Worm (Caenorhabditis elegans) whole organism, L4 larva: ENCODE data around the gene flcn-1.

Experiments
- F10B5.3 ChIP-seq: sonication (generic microtip); optimal IDR thresholded peaks from 2 replicates; lab custom pipeline; 2016; ENCODE audit warnings: mild to moderate bottlenecking, missing genetic modification characterization, missing compliant biosample characterization
- Y5F2A.4 ChIP-seq: fragments of 200-800 bp; sonication (Bioruptor generic); optimal IDR thresholded peaks from 2 replicates; lab custom pipeline; 2018; ENCODE audit warnings: mild to moderate bottlenecking, missing genetic modification characterization, missing compliant biosample characterization
- ZK546.5 ChIP-seq, 2 experiments: sonication (generic microtip); optimal IDR thresholded peaks; 2 replicates each; lab custom pipeline; 2017; ENCODE audit warnings: missing biosample characterization in 2 of 2, missing genetic modification characterization in 2 of 2
- aha-1 ChIP-seq: fragments of 150-350 bp; peaks from one replicate; lab custom pipeline; 2014; ENCODE audit warnings: missing biosample characterization, missing genetic modification characterization
- ama-1 ChIP-seq: fragments of 150-350 bp; optimal IDR thresholded peaks from 2 replicates; lab custom pipeline; 2014; ENCODE audit warnings: inconsistent platforms, mixed read lengths
- arid-1 ChIP-seq: fragments of 200-800 bp; sonication (Bioruptor generic); conservative IDR thresholded peaks from 2 replicates; pipeline ENCODE4 v1.3.6; 2022; ENCODE audit warnings: missing genetic modification reagents, missing genetic modification characterization, missing compliant biosample characterization
- ces-1 ChIP-seq: fragments of 150-350 bp; sonication (generic microtip); optimal IDR thresholded peaks from 4 replicates; lab custom pipeline; 2014; ENCODE audit warnings: missing biosample characterization, missing genetic modification reagents, missing genetic modification characterization
- ctbp-1 ChIP-seq: fragments of 200-800 bp; sonication (Bioruptor generic); IDR thresholded peaks from 2 replicates; pipeline ENCODE4 v1.3.6; 2022; ENCODE audit warnings: missing genetic modification reagents, missing genetic modification characterization, missing compliant biosample characterization
- daf-16 ChIP-seq, 3 experiments: sonication (generic microtip); optimal IDR thresholded peaks; 2 replicates each; lab custom pipeline; 2016 to 2017; ENCODE audit warnings: missing genetic modification characterization in 3 of 3, missing genetic modification reagents in 3 of 3, mild to moderate bottlenecking in 2 of 3, missing compliant biosample characterization in 2 of 3, missing biosample characterization in 1 of 3, moderate library complexity in 1 of 3
- daf-19 ChIP-seq: fragments of 200-800 bp; sonication (Bioruptor generic); conservative IDR thresholded peaks from 2 replicates; pipeline ENCODE4 v1.3.6; 2022; ENCODE audit warnings: missing genetic modification characterization, missing compliant biosample characterization
- dmd-9 ChIP-seq: fragments of 200-800 bp; sonication (Bioruptor generic); IDR thresholded peaks from 2 replicates; pipeline ENCODE4 v1.3.6; 2022; ENCODE audit warnings: missing genetic modification reagents, missing genetic modification characterization, missing compliant biosample characterization
- dve-1 ChIP-seq: sonication (generic microtip); optimal IDR thresholded peaks from 2 replicates; lab custom pipeline; 2017; ENCODE audit warnings: antibody characterized with exemption, mild to moderate bottlenecking, missing genetic modification characterization, missing compliant biosample characterization; ENCODE audit not compliant: insufficient read depth
- egl-27 ChIP-seq: sonication (generic microtip); optimal IDR thresholded peaks from 3 replicates; lab custom pipeline; 2017; ENCODE audit warnings: missing biosample characterization, missing genetic modification reagents, missing genetic modification characterization
- fkh-10 ChIP-seq: fragments of 150-350 bp; optimal IDR thresholded peaks from 2 replicates; lab custom pipeline; 2014; ENCODE audit warnings: missing biosample characterization, missing genetic modification reagents, missing genetic modification characterization
- hlh-11 ChIP-seq: fragments of 200-800 bp; sonication (Bioruptor generic); optimal IDR thresholded peaks from 2 replicates; lab custom pipeline; 2018; ENCODE audit warnings: mild to moderate bottlenecking, missing genetic modification characterization, missing compliant biosample characterization
- hlh-30 ChIP-seq: sonication (generic microtip); optimal IDR thresholded peaks from 2 replicates; lab custom pipeline; 2017; ENCODE audit warnings: antibody characterized with exemption, mild to moderate bottlenecking, missing genetic modification characterization, missing compliant biosample characterization; ENCODE audit not compliant: insufficient read depth
- jun-1 ChIP-seq: fragments of 150-350 bp; optimal IDR thresholded peaks from 2 replicates; lab custom pipeline; 2014; ENCODE audit warnings: missing biosample characterization, missing genetic modification reagents, missing genetic modification characterization
- lin-13 ChIP-seq: fragments of 150-350 bp; optimal IDR thresholded peaks from 2 replicates; lab custom pipeline; 2014; ENCODE audit warnings: missing biosample characterization, missing genetic modification reagents, missing genetic modification characterization
- lin-39 ChIP-seq: fragments of 150-350 bp; optimal IDR thresholded peaks from 2 replicates; lab custom pipeline; 2014; ENCODE audit warnings: missing biosample characterization, missing genetic modification reagents, missing genetic modification characterization
- lir-3 ChIP-seq: sonication (generic microtip); optimal IDR thresholded peaks from 2 replicates; lab custom pipeline; 2016; ENCODE audit warnings: mild to moderate bottlenecking, missing genetic modification characterization, missing compliant biosample characterization
- lsy-2 ChIP-seq, 2 experiments: fragments of 150-350 bp in 1 of 2; sonication (generic microtip) in 1 of 2; optimal IDR thresholded peaks; 2 replicates each; lab custom pipeline; 2014 to 2017; ENCODE audit warnings: missing biosample characterization in 2 of 2, missing genetic modification characterization in 2 of 2
- mdt-29 ChIP-seq: fragments of 200-800 bp; sonication (Bioruptor generic); IDR thresholded peaks from 2 replicates; pipeline ENCODE4 v1.3.6; 2022; ENCODE audit warnings: missing genetic modification reagents, missing genetic modification characterization, missing compliant biosample characterization
- mep-1 ChIP-seq: fragments of 150-350 bp; sonication (generic microtip); optimal IDR thresholded peaks from 3 replicates; lab custom pipeline; 2014; ENCODE audit warnings: missing biosample characterization, missing genetic modification characterization
- mes-2 ChIP-seq: sonication (generic microtip); optimal IDR thresholded peaks from 2 replicates; lab custom pipeline; 2016; ENCODE audit warnings: missing genotype, mild to moderate bottlenecking, missing genetic modification characterization, missing compliant biosample characterization; ENCODE audit not compliant: poor library complexity, severe bottlenecking
- mxl-2 ChIP-seq: fragments of 200-800 bp; sonication (Bioruptor generic); conservative IDR thresholded peaks from 2 replicates; pipeline ENCODE4 v1.3.6; 2022; ENCODE audit warnings: missing genetic modification reagents, missing genetic modification characterization, missing compliant biosample characterization
- mxl-3 ChIP-seq: fragments of 200-800 bp; sonication (Bioruptor generic); optimal IDR thresholded peaks from 2 replicates; lab custom pipeline; 2018; ENCODE audit warnings: mild to moderate bottlenecking, missing genetic modification characterization, missing compliant biosample characterization
- nhr-11 ChIP-seq: fragments of 150-350 bp; optimal IDR thresholded peaks from 2 replicates; lab custom pipeline; 2014; ENCODE audit warnings: missing biosample characterization, missing genetic modification characterization
- nhr-25 ChIP-seq: sonication (generic microtip); optimal IDR thresholded peaks from 2 replicates; lab custom pipeline; 2017; ENCODE audit warnings: missing genetic modification characterization, mild to moderate bottlenecking, missing compliant biosample characterization, antibody characterized with exemption, moderate library complexity, borderline replicate concordance; ENCODE audit not compliant: insufficient read depth
- nhr-28 ChIP-seq: fragments of 150-350 bp; optimal IDR thresholded peaks from 2 replicates; lab custom pipeline; 2014; ENCODE audit warnings: missing biosample characterization, missing genetic modification characterization
- nhr-41 ChIP-seq: fragments of 200-800 bp; sonication (Bioruptor generic); IDR thresholded peaks from 2 replicates; pipeline ENCODE4 v1.3.6; 2022; ENCODE audit warnings: missing genetic modification reagents, missing genetic modification characterization, missing compliant biosample characterization
- nhr-42 ChIP-seq: fragments of 200-800 bp; sonication (Bioruptor generic); IDR thresholded peaks from 2 replicates; pipeline ENCODE4 v1.3.6; 2022; ENCODE audit warnings: missing genetic modification characterization, missing compliant biosample characterization
- nhr-6 ChIP-seq: fragments of 150-350 bp; optimal IDR thresholded peaks from 2 replicates; lab custom pipeline; 2014; ENCODE audit warnings: missing biosample characterization, missing genetic modification characterization
- pha-4 ChIP-seq, 2 experiments: fragments of 150-350 bp in 1 of 2; fragments of 200-800 bp in 1 of 2; sonication (Bioruptor generic) in 1 of 2; IDR thresholded peaks in 1 of 2; optimal IDR thresholded peaks in 1 of 2; 2 replicates each; pipeline versions ENCODE4 v1.3.6 to Lab custom; 2014 to 2022; ENCODE audit warnings: missing genetic modification characterization in 2 of 2, missing genetic modification reagents in 2 of 2, missing biosample characterization in 1 of 2, missing compliant biosample characterization in 1 of 2
- php-3 ChIP-seq: fragments of 200-800 bp; sonication (Bioruptor generic); IDR thresholded peaks from 2 replicates; pipeline ENCODE4 v1.3.6; 2022; ENCODE audit warnings: missing genetic modification reagents, missing genetic modification characterization, missing compliant biosample characterization
- pqm-1 ChIP-seq: sonication (generic microtip); optimal IDR thresholded peaks from 2 replicates; lab custom pipeline; 2017; ENCODE audit warnings: missing biosample characterization, missing genetic modification characterization
- skn-1 ChIP-seq: fragments of 150-350 bp; optimal IDR thresholded peaks from 2 replicates; lab custom pipeline; 2014; ENCODE audit warnings: missing biosample characterization, missing genetic modification characterization
- snpc-4 ChIP-seq: fragments of 150-350 bp; optimal IDR thresholded peaks from 2 replicates; lab custom pipeline; 2014; ENCODE audit warnings: missing biosample characterization, missing genetic modification characterization
- tag-97 ChIP-seq: fragments of 200-800 bp; sonication (Bioruptor generic); IDR thresholded peaks from 2 replicates; pipeline ENCODE4 v1.3.6; 2022; ENCODE audit warnings: missing genetic modification characterization, missing compliant biosample characterization
- tra-1 ChIP-seq: fragments of 200-800 bp; sonication (Bioruptor generic); IDR thresholded peaks from 2 replicates; pipeline ENCODE4 v1.3.6; 2022; ENCODE audit warnings: missing genetic modification reagents, missing genetic modification characterization, missing compliant biosample characterization
- unc-39 ChIP-seq: sonication (generic microtip); optimal IDR thresholded peaks from 2 replicates; lab custom pipeline; 2017; ENCODE audit warnings: missing biosample characterization, missing genetic modification characterization
- vab-7 ChIP-seq: fragments of 200-800 bp; sonication (Bioruptor generic); IDR thresholded peaks from 2 replicates; pipeline ENCODE4 v1.3.6; 2022; ENCODE audit warnings: missing genetic modification reagents, missing genetic modification characterization, missing compliant biosample characterization
- zip-11 ChIP-seq: fragments of 200-800 bp; sonication (Bioruptor generic); IDR thresholded peaks from 2 replicates; pipeline ENCODE4 v1.3.6; 2022; ENCODE audit warnings: missing genetic modification characterization, missing compliant biosample characterization
- ztf-7 ChIP-seq: fragments of 150-350 bp; optimal IDR thresholded peaks from 2 replicates; lab custom pipeline; 2014; ENCODE audit warnings: missing biosample characterization, missing genetic modification characterization

The flcn-1 gene

ce11 chrII:6891838-6892237, 36.7 kb upstream of the flcn-1 start (continued):
- no peak for TF ChIP-seq lin-39 (tag; lab: Kevin White, UChicago)
- TF ChIP-seq ama-1 (lab: Kevin White, UChicago) = no peak
- peak; percentile 90 for TF ChIP-seq hlh-30 (tag; lab: Kevin White, UChicago)
- TF ChIP-seq egl-27 (tag; lab: Kevin White, UChicago) = no peak
- TF ChIP-seq hlh-11 (tag; lab: Kevin White, UChicago) = peak; percentile 91
- no peak for TF ChIP-seq lin-13
- 0 out of 2 replicates have a peak, but pooled peaks have one; percentile 39 for TF ChIP-seq php-3 (GFP tag; lab: Robert Waterston, UW)
- no peak for TF ChIP-seq ZK546.5 (tag; optimal IDR thresholded peaks at IDR 0.05; lab: Kevin White, UChicago)
- TF ChIP-seq mes-2 = peak; percentile 30
- TF ChIP-seq arid-1 (GFP tag; lab: Robert Waterston, UW) = no peak
- TF ChIP-seq Y5F2A.4 (GFP tag; lab: Kevin White, UChicago) = no peak
- TF ChIP-seq ctbp-1 (GFP tag; lab: Robert Waterston, UW) = no peak
- no peak for TF ChIP-seq vab-7 (GFP tag; lab: Robert Waterston, UW)
- no peak for TF ChIP-seq daf-16 (GFP tag; optimal IDR thresholded peaks at IDR 0.05; lab: Kevin White, UChicago)
- peak; percentile 22 for TF ChIP-seq daf-16 (tag; optimal IDR thresholded peaks at IDR 0.05; lab: Kevin White, UChicago)
- no peak for TF ChIP-seq tag-97 (GFP tag; lab: Robert Waterston, UW)
- TF ChIP-seq ces-1 (GFP tag; lab: Kevin White, UChicago) = no peak
- no peak for TF ChIP-seq lir-3 (tag; lab: Kevin White, UChicago)
- TF ChIP-seq, all 104 proteins: peak for 22

- TF ChIP-seq lsy-2 (tag; optimal IDR thresholded peaks at IDR 0.05; lab: Kevin White, UChicago) = peak in 1 of 2 experiments; percentile 55
- no peak for TF ChIP-seq fkh-10 (GFP tag; lab: Kevin White, UChicago)
Observed at ce11 chrII:6893589-6894245, 34.8 kb upstream of the flcn-1 start, which contains the start of gene adal-1. TSS of gene adal-1 (minus strand) at chrII:6893639.

DNA sequence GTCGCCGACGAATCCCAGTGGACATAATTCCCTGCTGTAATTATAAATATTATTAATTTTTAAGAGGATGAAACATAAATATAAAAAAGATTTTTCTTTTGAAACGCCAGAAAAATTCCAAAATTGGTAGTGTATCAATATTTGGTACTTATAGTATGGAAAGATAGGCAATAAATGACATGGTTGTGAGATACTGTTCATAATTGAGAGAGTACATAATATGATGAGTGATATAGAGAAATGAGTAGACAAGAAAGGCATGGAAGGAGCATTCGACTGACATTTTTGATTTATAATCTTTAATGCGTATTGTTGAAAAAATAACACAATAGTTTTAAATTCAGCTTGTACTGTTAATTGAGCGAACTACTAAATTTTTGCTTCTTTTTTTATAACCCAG, 31.1 kb upstream of the flcn-1 start, which contains the start of gene C44B7.11:
Gene C44B7.11, minus strand, starts transcription at position 34 of the 400 bp plus-strand sequence.
- no peak for TF ChIP-seq mep-1 (tag; lab: Kevin White, UChicago)
- peak; percentile 10 for TF ChIP-seq dve-1 (tag; lab: Kevin White, UChicago)
- TF ChIP-seq nhr-42 = no peak
- no peak for TF ChIP-seq aha-1 (tag; lab: Kevin White, UChicago)
- TF ChIP-seq snpc-4 (tag; lab: Kevin White, UChicago) = no peak
- no peak for TF ChIP-seq unc-39 (tag; lab: Kevin White, UChicago)
- no peak for TF ChIP-seq jun-1 (tag; lab: Kevin White, UChicago)
- no peak for TF ChIP-seq mxl-3 (GFP tag; lab: Kevin White, UChicago)
- TF ChIP-seq fkh-10 (GFP tag; lab: Kevin White, UChicago) = no peak
- TF ChIP-seq pqm-1 (tag; lab: Kevin White, UChicago) = peak; percentile 64
- TF ChIP-seq zip-11 (GFP tag; lab: Robert Waterston, UW) = no peak
- TF ChIP-seq daf-19 (GFP tag; lab: Robert Waterston, UW) = no peak
- TF ChIP-seq nhr-28 (tag; lab: Kevin White, UChicago) = peak; percentile 46
- TF ChIP-seq mdt-29 (GFP tag; lab: Robert Waterston, UW) = no peak
- TF ChIP-seq nhr-25 = no peak
- no peak for TF ChIP-seq tra-1 (GFP tag; lab: Robert Waterston, UW)
- no peak for TF ChIP-seq pha-4 (GFP tag; IDR thresholded peaks at IDR 0.05; lab: Robert Waterston, UW)
- TF ChIP-seq pha-4 (tag; optimal IDR thresholded peaks at IDR 0.05; lab: Kevin White, UChicago) = no peak
- TF ChIP-seq skn-1 (tag; lab: Kevin White, UChicago) = no peak
- no peak for TF ChIP-seq nhr-11 (tag; lab: Kevin White, UChicago)
- TF ChIP-seq lin-13 = no peak
- no peak for TF ChIP-seq dmd-9
- TF ChIP-seq nhr-6 (tag; lab: Kevin White, UChicago) = no peak
- TF ChIP-seq F10B5.3 (tag; lab: Kevin White, UChicago) = no peak
- no peak for TF ChIP-seq daf-16 (GFP tag; optimal IDR thresholded peaks at IDR 0.05; lab: Kevin White, UChicago)
- TF ChIP-seq daf-16 (tag; optimal IDR thresholded peaks at IDR 0.05; lab: Kevin White, UChicago) = peak; percentile 32
- TF ChIP-seq nhr-41 = no peak
- TF ChIP-seq ztf-7 = peak; percentile 19
- no peak for TF ChIP-seq mxl-2
